Worm (Caenorhabditis elegans) whole organism, L1 larva: ENCODE measurements around the gene nck-1.

Experiments used
- C34B4.2 ChIP-seq: sonication (generic microtip); optimal IDR thresholded peaks from 2 replicates; lab custom pipeline; 2017; ENCODE audit warnings: mild to moderate bottlenecking, missing genetic modification characterization, missing compliant biosample characterization
- F16B12.6 ChIP-seq: fragments of 150-350 bp; optimal IDR thresholded peaks from 2 replicates; lab custom pipeline; 2014; ENCODE audit warnings: missing biosample characterization, missing genetic modification characterization
- aha-1 ChIP-seq: fragments of 150-350 bp; optimal IDR thresholded peaks from 2 replicates; lab custom pipeline; 2014; ENCODE audit warnings: missing biosample characterization, missing genetic modification characterization
- alr-1 ChIP-seq: fragments of 200-800 bp; sonication (Bioruptor generic); optimal IDR thresholded peaks from 2 replicates; lab custom pipeline; 2018; ENCODE audit warnings: borderline replicate concordance, mild to moderate bottlenecking, missing genetic modification characterization, missing compliant biosample characterization
- blmp-1 ChIP-seq: fragments of 150-350 bp; optimal IDR thresholded peaks from 2 replicates; lab custom pipeline; 2014; ENCODE audit warnings: missing biosample characterization, missing genetic modification characterization
- ceh-63 ChIP-seq: fragments of 200-800 bp; sonication (Bioruptor generic); optimal IDR thresholded peaks from 2 replicates; lab custom pipeline; 2018; ENCODE audit warnings: mild to moderate bottlenecking, missing genetic modification characterization, missing compliant biosample characterization
- ceh-8 ChIP-seq: fragments of 200-800 bp; sonication (Bioruptor generic); optimal IDR thresholded peaks from 2 replicates; lab custom pipeline; 2018; ENCODE audit warnings: mild to moderate bottlenecking, missing genetic modification characterization, moderate library complexity, missing compliant biosample characterization
- ceh-82 ChIP-seq, 3 experiments: fragments of 150-350 bp in 1 of 3; sonication (generic microtip) in 2 of 3; optimal IDR thresholded peaks; 2 replicates each; lab custom pipeline; 2014 to 2017; ENCODE audit warnings: missing biosample characterization in 3 of 3, missing genetic modification characterization in 3 of 3
- ces-1 ChIP-seq: fragments of 150-350 bp; optimal IDR thresholded peaks from 2 replicates; lab custom pipeline; 2014; ENCODE audit warnings: missing biosample characterization, missing genetic modification reagents, missing genetic modification characterization
- dpl-1 ChIP-seq, 3 experiments: fragments of 150-350 bp in 2 of 3; sonication (generic microtip) in 1 of 3; optimal IDR thresholded peaks; 2 replicates each; lab custom pipeline; 2014 to 2017; ENCODE audit warnings: missing biosample characterization in 3 of 3, missing genetic modification characterization in 3 of 3, missing genetic modification reagents in 3 of 3
- dsc-1 ChIP-seq: sonication (generic microtip); optimal IDR thresholded peaks from 2 replicates; lab custom pipeline; 2016; ENCODE audit warnings: mild to moderate bottlenecking, missing genetic modification characterization, missing compliant biosample characterization
- efl-1 ChIP-seq, 4 experiments: fragments of 150-350 bp; optimal IDR thresholded peaks in 3 of 4; peaks in 1 of 4; 1 replicate in 1 of 4; 2 replicates in 3 of 4; lab custom pipeline; 2014; ENCODE audit warnings: missing biosample characterization in 2 of 4, missing genetic modification characterization in 2 of 4, missing genetic modification reagents in 2 of 4
- efl-3 ChIP-seq: fragments of 200-800 bp; sonication (Bioruptor generic); optimal IDR thresholded peaks from 2 replicates; lab custom pipeline; 2018; ENCODE audit warnings: mild to moderate bottlenecking, missing genetic modification characterization, missing compliant biosample characterization
- elt-3 ChIP-seq, 6 experiments: fragments of 150-350 bp in 1 of 6; sonication (generic microtip); optimal IDR thresholded peaks; 2 replicates each; lab custom pipeline; 2017 to 2018; ENCODE audit warnings: missing biosample characterization in 6 of 6, missing genetic modification characterization in 6 of 6, inconsistent platforms in 1 of 6
- hlh-17 ChIP-seq: fragments of 200-800 bp; sonication (Bioruptor generic); optimal IDR thresholded peaks from 2 replicates; lab custom pipeline; 2018; ENCODE audit warnings: missing genetic modification characterization, mild to moderate bottlenecking, missing compliant biosample characterization, moderate library complexity, borderline replicate concordance
- irx-1 ChIP-seq: sonication (generic microtip); optimal IDR thresholded peaks from 2 replicates; lab custom pipeline; 2016; ENCODE audit warnings: missing genetic modification characterization, missing compliant biosample characterization
- isw-1 ChIP-seq: fragments of 200-800 bp; sonication (Bioruptor generic); IDR thresholded peaks from 2 replicates; pipeline ENCODE4 v1.3.6; 2022; ENCODE audit warnings: missing genetic modification characterization, missing compliant biosample characterization
- lin-13 ChIP-seq: fragments of 150-350 bp; optimal IDR thresholded peaks from 2 replicates; lab custom pipeline; 2014; ENCODE audit warnings: missing biosample characterization, missing genetic modification reagents, missing genetic modification characterization
- lin-14 ChIP-seq: fragments of 200-800 bp; sonication (Bioruptor generic); optimal IDR thresholded peaks from 2 replicates; lab custom pipeline; 2018; ENCODE audit warnings: mild to moderate bottlenecking, missing genetic modification characterization, moderate library complexity, missing compliant biosample characterization
- lin-15B ChIP-seq: fragments of 150-350 bp; sonication (generic microtip); optimal IDR thresholded peaks from 3 replicates; lab custom pipeline; 2014; ENCODE audit warnings: missing biosample characterization, missing genetic modification characterization
- lin-35 ChIP-seq, 2 experiments: fragments of 150-350 bp; optimal IDR thresholded peaks; 2 replicates each; lab custom pipeline; 2014; ENCODE audit warnings: missing biosample characterization in 2 of 2, missing genetic modification characterization in 2 of 2, missing genetic modification reagents in 2 of 2
- lsy-2 ChIP-seq, 2 experiments: fragments of 150-350 bp; optimal IDR thresholded peaks; 2 replicates each; lab custom pipeline; 2014; ENCODE audit warnings: missing biosample characterization in 2 of 2, missing genetic modification characterization in 2 of 2
- mab-9 ChIP-seq: fragments of 200-800 bp; sonication (Bioruptor generic); IDR thresholded peaks from 2 replicates; pipeline ENCODE4 v1.3.6; 2022; ENCODE audit warnings: missing genetic modification reagents, missing genetic modification characterization, missing compliant biosample characterization
- mdl-1 ChIP-seq, 2 experiments: fragments of 150-350 bp; optimal IDR thresholded peaks; 2 replicates each; lab custom pipeline; 2014 to 2017; ENCODE audit warnings: missing biosample characterization in 2 of 2, missing genetic modification characterization in 2 of 2, inconsistent platforms in 1 of 2
- mef-2 ChIP-seq: fragments of 150-350 bp; optimal IDR thresholded peaks from 2 replicates; lab custom pipeline; 2014; ENCODE audit warnings: missing biosample characterization, missing genetic modification characterization
- mep-1 ChIP-seq: fragments of 150-350 bp; optimal IDR thresholded peaks from 2 replicates; lab custom pipeline; 2014; ENCODE audit warnings: missing biosample characterization, missing genetic modification characterization
- nhr-19 ChIP-seq: fragments of 200-800 bp; sonication (Bioruptor generic); conservative IDR thresholded peaks from 2 replicates; pipeline ENCODE4 v1.3.6; 2022; ENCODE audit warnings: missing genetic modification characterization, missing compliant biosample characterization
- nhr-71 ChIP-seq: sonication (generic microtip); optimal IDR thresholded peaks from 2 replicates; lab custom pipeline; 2016; ENCODE audit warnings: mild to moderate bottlenecking, missing genetic modification characterization, moderate library complexity, missing compliant biosample characterization
- nhr-85 ChIP-seq: sonication (generic microtip); peaks from one replicate; lab custom pipeline; 2016; ENCODE audit warnings: missing genetic modification characterization, inconsistent platforms, missing compliant biosample characterization
- pag-3 ChIP-seq: sonication (generic microtip); optimal IDR thresholded peaks from 2 replicates; lab custom pipeline; 2017; ENCODE audit warnings: missing genetic modification characterization, mild to moderate bottlenecking, missing compliant biosample characterization, antibody characterized with exemption, borderline replicate concordance; ENCODE audit not compliant: insufficient read depth
- pqm-1 ChIP-seq: sonication (generic microtip); optimal IDR thresholded peaks from 3 replicates; lab custom pipeline; 2017; ENCODE audit warnings: missing biosample characterization, missing genetic modification characterization
- skn-1 ChIP-seq: fragments of 150-350 bp; optimal IDR thresholded peaks from 2 replicates; lab custom pipeline; 2014; ENCODE audit warnings: missing biosample characterization, missing genetic modification characterization
- snpc-4 ChIP-seq: fragments of 150-350 bp; optimal IDR thresholded peaks from 2 replicates; lab custom pipeline; 2014; ENCODE audit warnings: missing biosample characterization, missing genetic modification characterization
- snu-23 ChIP-seq: sonication (generic microtip); optimal IDR thresholded peaks from 2 replicates; lab custom pipeline; 2016; ENCODE audit warnings: missing genetic modification characterization, missing compliant biosample characterization
- sptf-1 ChIP-seq: fragments of 150-350 bp; optimal IDR thresholded peaks from 2 replicates; lab custom pipeline; 2014; ENCODE audit warnings: missing biosample characterization, missing genetic modification characterization
- sup-37 ChIP-seq: fragments of 200-800 bp; sonication (Bioruptor generic); optimal IDR thresholded peaks from 2 replicates; lab custom pipeline; 2018; ENCODE audit warnings: mild to moderate bottlenecking, missing genetic modification characterization, missing compliant biosample characterization
- tlp-1 ChIP-seq: fragments of 150-350 bp; optimal IDR thresholded peaks from 2 replicates; lab custom pipeline; 2014; ENCODE audit warnings: missing biosample characterization, missing genetic modification characterization
- unc-130 ChIP-seq: fragments of 150-350 bp; optimal IDR thresholded peaks from 2 replicates; lab custom pipeline; 2017; ENCODE audit warnings: missing biosample characterization, missing genetic modification characterization, inconsistent platforms
- unc-30 ChIP-seq: sonication (generic microtip); optimal IDR thresholded peaks from 2 replicates; lab custom pipeline; 2017; ENCODE audit warnings: missing biosample characterization, missing genetic modification characterization
- unc-98 ChIP-seq: fragments of 200-800 bp; sonication (Bioruptor generic); IDR thresholded peaks from 2 replicates; pipeline ENCODE4 v1.3.6; 2022; ENCODE audit warnings: missing genetic modification characterization, missing compliant biosample characterization
- xbp-1 ChIP-seq: sonication (generic microtip); optimal IDR thresholded peaks from 2 replicates; lab custom pipeline; 2016; ENCODE audit warnings: missing genetic modification characterization, missing compliant biosample characterization
- zip-4 ChIP-seq: fragments of 200-800 bp; sonication (Bioruptor generic); optimal IDR thresholded peaks from 2 replicates; lab custom pipeline; 2018; ENCODE audit warnings: mild to moderate bottlenecking, missing genetic modification characterization, moderate library complexity, missing compliant biosample characterization
- ztf-4 ChIP-seq: fragments of 150-350 bp; optimal IDR thresholded peaks from 2 replicates; lab custom pipeline; 2014; ENCODE audit warnings: missing biosample characterization, missing genetic modification characterization

nck-1 gene

ce11 chrX:4137452-4138164, 15.6 kb downstream of the nck-1 start (continued):
- TF ChIP-seq alr-1 (tag; lab: Kevin White, UChicago) (no peak), tlp-1 (tag; lab: Kevin White, UChicago) (no peak), isw-1 (GFP tag; lab: Robert Waterston, UW) (no peak), lin-35 (GFP tag; optimal IDR thresholded peaks at IDR 0.05; lab: Kevin White, UChicago) (no peak), unc-130 (tag; lab: Kevin White, UChicago) (no peak), F16B12.6 (tag; lab: Kevin White, UChicago) (no peak), lin-13 (GFP tag; lab: Kevin White, UChicago) (no peak), mep-1 (tag; lab: Kevin White, UChicago) (no peak), mab-9 (GFP tag; lab: Robert Waterston, UW) (no peak), nhr-19 (GFP tag; lab: Robert Waterston, UW) (peak; percentile 29; the same call in 1 of the 2 replicates), skn-1 (tag; lab: Kevin White, UChicago) (peak; percentile 47), ceh-63 (GFP tag; lab: Kevin White, UChicago) (no peak), blmp-1 (tag; lab: Kevin White, UChicago) (no peak), nhr-71 (tag; lab: Kevin White, UChicago) (peak; percentile 64), mdl-1 (tag; optimal IDR thresholded peaks at IDR 0.05; lab: Kevin White, UChicago) (no peak), ces-1 (no peak), dpl-1 (GFP tag; optimal IDR thresholded peaks at IDR 0.05; lab: Kevin White, UChicago) (no peak), pqm-1 (no peak), lin-14 (GFP tag; lab: Kevin White, UChicago) (peak; percentile 82), efl-3 (GFP tag; lab: Kevin White, UChicago) (no peak), ztf-4 (tag; lab: Kevin White, UChicago) (peak; percentile 60), sup-37 (GFP tag; lab: Kevin White, UChicago) (no peak), sptf-1 (tag; lab: Kevin White, UChicago) (no peak), efl-1 (optimal IDR thresholded peaks at IDR 0.05; lab: Kevin White, UChicago) (no peak), efl-1 (GFP tag; optimal IDR thresholded peaks at IDR 0.05 in 1 of 2; lab: Kevin White, UChicago) (peak in 1 of 2 experiments; percentile 82), aha-1 (tag; lab: Kevin White, UChicago) (no peak), pag-3 (no peak), unc-30 (tag; lab: Kevin White, UChicago) (no peak), ceh-8 (GFP tag; lab: Kevin White, UChicago) (no peak), lin-15B (no peak), nhr-85 (peak; percentile 67), ceh-82 (tag; optimal IDR thresholded peaks at IDR 0.05; lab: Kevin White, UChicago) (peak in 1 of 3 experiments; percentile 24)

DNA sequence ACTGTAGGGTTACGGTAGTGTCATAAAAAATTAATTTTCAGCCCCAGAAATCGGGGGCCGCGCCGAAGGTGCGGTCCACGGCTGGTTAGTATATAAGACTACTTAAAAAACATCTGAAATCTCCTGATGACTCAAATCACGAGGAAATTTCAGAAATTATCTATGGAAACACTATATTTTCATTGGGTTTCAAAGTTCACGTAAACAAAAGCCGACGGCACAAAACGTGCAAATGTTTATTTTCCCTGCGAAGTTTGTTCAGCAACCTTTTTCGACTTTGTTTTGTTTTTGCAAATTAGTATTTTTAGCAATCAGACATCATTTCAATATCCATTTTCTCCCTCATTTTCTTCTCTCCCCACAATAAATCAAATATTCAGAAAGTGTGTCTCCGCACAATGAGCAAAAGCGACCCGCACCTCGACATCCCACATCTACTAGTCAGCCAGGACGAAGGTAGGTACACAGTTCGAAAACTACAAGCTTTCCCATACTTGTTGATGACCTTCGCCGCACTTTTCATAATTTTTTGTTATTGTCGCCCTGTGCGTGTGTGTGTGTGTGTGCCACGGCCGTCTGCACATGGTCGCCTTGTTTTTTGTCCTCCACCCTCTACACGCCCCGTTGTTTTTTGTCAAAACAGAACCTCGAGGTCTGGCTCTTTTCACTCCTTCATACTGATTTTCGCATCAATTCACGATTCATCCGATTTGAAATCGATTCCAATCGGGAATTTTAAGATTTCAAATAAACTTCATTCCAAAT, 16.5 kb downstream of the nck-1 start:
- no peak for TF ChIP-seq hlh-17
- TF ChIP-seq nhr-85 = peak; percentile 18
- TF ChIP-seq efl-1 (optimal IDR thresholded peaks at IDR 0.05; lab: Kevin White, UChicago) = no peak
- no peak for TF ChIP-seq efl-1 (GFP tag; optimal IDR thresholded peaks at IDR 0.05 in 1 of 2; lab: Kevin White, UChicago)
- TF ChIP-seq dsc-1 (tag; lab: Kevin White, UChicago) = no peak
- no peak for TF ChIP-seq snpc-4 (tag; lab: Kevin White, UChicago)

- no peak for TF ChIP-seq mef-2 (tag; lab: Kevin White, UChicago)
- no peak for TF ChIP-seq snpc-4 (tag; lab: Kevin White, UChicago)
- TF ChIP-seq ces-1 = no peak
- no peak for TF ChIP-seq nhr-19 (GFP tag; lab: Robert Waterston, UW)
- TF ChIP-seq snu-23 (GFP tag; lab: Kevin White, UChicago) = no peak
- TF ChIP-seq irx-1 (tag; lab: Kevin White, UChicago) = no peak
- TF ChIP-seq F16B12.6 (tag; lab: Kevin White, UChicago) = no peak
- no peak for TF ChIP-seq C34B4.2 (tag; lab: Kevin White, UChicago)
- TF ChIP-seq lin-15B = no peak
- no peak for TF ChIP-seq xbp-1 (tag; lab: Kevin White, UChicago)
- no peak for TF ChIP-seq lsy-2 (tag; optimal IDR thresholded peaks at IDR 0.05; lab: Kevin White, UChicago)
- TF ChIP-seq unc-98 (GFP tag; lab: Robert Waterston, UW) = no peak
- no peak for TF ChIP-seq zip-4 (GFP tag; lab: Kevin White, UChicago)
- no peak for TF ChIP-seq mab-9 (GFP tag; lab: Robert Waterston, UW)
- TF ChIP-seq mep-1 (tag; lab: Kevin White, UChicago) = no peak
- TF ChIP-seq elt-3 (tag; optimal IDR thresholded peaks at IDR 0.05; lab: Kevin White, UChicago) = no peak
These were observed 18.4 kb downstream of the nck-1 start, which contains the start of gene ZK470.2 for ce11 chrX:4134855-4135254. ZK470.2 (plus strand) TSS chrX:4135155.
